Worm (Caenorhabditis elegans): ENCODE data around the gene vha-17.

Gene vha-17

DNA sequence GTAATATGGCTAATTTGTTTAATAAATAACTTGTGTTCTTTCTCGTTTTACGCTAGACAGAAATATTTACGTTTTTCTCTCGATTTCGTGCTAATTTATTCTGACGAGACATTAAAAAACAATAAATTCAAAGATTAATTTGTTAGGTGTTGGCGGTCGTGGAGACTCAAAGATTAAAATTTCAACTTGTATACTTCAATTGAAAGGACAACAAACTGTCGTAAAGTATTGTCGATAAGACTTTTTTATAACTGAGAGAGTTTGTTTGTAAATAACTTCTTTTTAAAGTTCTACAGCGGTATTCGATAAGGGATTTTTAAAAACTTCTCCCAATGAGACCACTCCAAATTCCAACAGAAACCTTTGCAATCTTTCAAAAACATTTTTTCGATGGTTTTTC lies 32.1 kb downstream of the vha-17 start:
- TF ChIP-seq klf-2 (GFP tag; conservative IDR thresholded peaks at IDR 0.05) (no peak), ztf-29 (GFP tag; IDR thresholded peaks at IDR 0.05) (no peak), ref-1 (GFP tag; conservative IDR thresholded peaks at IDR 0.05) (no peak), T22C8.4 (GFP tag; IDR thresholded peaks at IDR 0.05) (no peak), ztf-23 (GFP tag; IDR thresholded peaks at IDR 0.05) (no peak), flt-1 (GFP tag; IDR thresholded peaks at IDR 0.05) (no peak), med-1 (GFP tag; optimal IDR thresholded peaks at IDR 0.05; ENCODE audit: insufficient read depth) (no peak), tab-1 (GFP tag; IDR thresholded peaks at IDR 0.05) (no peak), cog-1 (tag; optimal IDR thresholded peaks at IDR 0.05) (no peak)

DNA sequence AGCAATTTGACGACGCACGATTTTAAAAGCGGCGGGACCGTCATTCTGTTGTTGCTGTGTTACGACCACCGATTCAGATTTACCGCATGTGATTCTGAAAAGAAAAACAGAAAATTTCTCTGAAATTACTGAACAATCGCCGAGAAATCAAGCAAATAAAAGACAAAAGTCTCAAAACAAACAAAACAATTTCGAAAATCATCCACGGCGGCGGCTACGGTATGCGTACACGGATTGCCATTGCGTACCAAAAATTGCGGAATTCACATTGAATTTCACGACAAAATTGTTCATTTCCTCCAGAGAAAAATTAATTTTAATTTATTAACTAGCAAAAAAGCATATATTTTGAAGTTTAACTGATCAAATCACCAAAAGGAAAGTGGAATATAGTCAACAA lies 44.8 kb downstream of the vha-17 start, which contains the start of gene pezo-1:
TSS of gene pezo-1 (minus strand) at position 101 of the 400 bp plus-strand sequence.
- TF ChIP-seq klf-2 (GFP tag; conservative IDR thresholded peaks at IDR 0.05) (no peak), T22C8.4 (GFP tag; IDR thresholded peaks at IDR 0.05) (no peak), med-1 (GFP tag; optimal IDR thresholded peaks at IDR 0.05; ENCODE audit: insufficient read depth) (no peak), ztf-23 (GFP tag; IDR thresholded peaks at IDR 0.05) (no peak), cog-1 (tag; optimal IDR thresholded peaks at IDR 0.05) (no peak), ref-1 (GFP tag; conservative IDR thresholded peaks at IDR 0.05) (no peak), ztf-29 (GFP tag; IDR thresholded peaks at IDR 0.05) (no peak), tab-1 (GFP tag; IDR thresholded peaks at IDR 0.05) (no peak), flt-1 (GFP tag; IDR thresholded peaks at IDR 0.05) (no peak)

DNA sequence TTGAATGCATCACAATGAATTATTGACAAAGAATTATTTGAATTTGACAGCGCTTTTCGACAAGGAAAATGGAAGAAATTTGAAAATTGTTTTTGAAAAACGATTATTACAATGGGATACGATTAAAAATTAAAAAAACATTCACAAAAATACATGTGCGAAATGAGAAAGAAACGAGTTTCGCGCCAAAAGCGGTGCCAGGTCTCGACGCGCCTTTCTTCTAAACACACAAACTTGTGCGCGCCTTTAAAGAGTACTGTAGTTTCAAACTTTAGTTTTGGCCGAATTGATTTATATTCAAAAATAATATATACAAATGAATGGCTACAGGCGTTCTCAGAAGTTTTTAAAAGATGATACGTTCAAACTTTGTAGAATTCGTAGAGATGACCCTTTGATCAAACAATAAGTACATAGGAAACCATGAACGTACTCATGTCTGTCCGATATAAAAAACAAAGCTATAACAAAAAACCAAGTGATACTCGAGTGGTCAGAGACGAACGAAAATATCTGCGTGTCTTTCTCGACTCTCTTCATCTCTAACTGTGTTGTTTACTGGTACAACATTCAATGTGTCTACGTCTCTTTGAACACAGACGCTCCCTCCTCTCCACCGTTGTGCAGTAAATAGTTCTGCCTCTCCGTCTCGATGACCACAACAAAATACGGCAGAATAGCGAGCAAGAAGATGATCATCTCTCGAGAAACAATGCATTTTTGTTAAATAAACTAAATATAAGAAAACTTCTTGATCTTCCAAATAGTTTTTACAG lies 46.4 kb downstream of the vha-17 start:
- TF ChIP-seq tab-1 (GFP tag; IDR thresholded peaks at IDR 0.05) (no peak), cog-1 (tag; optimal IDR thresholded peaks at IDR 0.05) (no peak), med-1 (GFP tag; optimal IDR thresholded peaks at IDR 0.05; ENCODE audit: insufficient read depth) (no peak), ztf-23 (GFP tag; IDR thresholded peaks at IDR 0.05) (no peak), T22C8.4 (GFP tag; IDR thresholded peaks at IDR 0.05) (no peak), klf-2 (GFP tag; conservative IDR thresholded peaks at IDR 0.05) (no peak), ztf-29 (GFP tag; IDR thresholded peaks at IDR 0.05) (no peak), flt-1 (GFP tag; IDR thresholded peaks at IDR 0.05) (no peak), ref-1 (GFP tag; conservative IDR thresholded peaks at IDR 0.05) (no peak)

DNA sequence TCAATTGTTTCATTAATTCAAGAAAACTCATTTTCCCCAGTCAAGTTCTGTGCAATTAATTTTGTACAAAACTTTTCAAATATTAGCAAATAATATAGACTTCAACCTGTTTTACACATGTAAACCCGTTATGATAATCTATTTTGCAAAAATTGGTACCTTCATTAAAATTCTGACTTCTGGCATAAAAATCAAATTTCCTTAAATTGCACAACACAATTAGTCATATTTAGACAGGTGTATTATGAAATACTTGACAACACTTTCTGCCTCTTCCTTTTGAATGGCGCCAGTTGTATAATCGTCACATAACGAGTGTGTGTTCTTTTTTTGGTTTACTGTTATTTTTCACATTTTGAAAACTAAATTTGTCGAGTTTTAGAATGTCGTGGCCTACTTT lies 49.5 kb downstream of the vha-17 start, which contains the start of gene fbxc-58:
TSS of gene fbxc-58 (plus strand) at position 383 of the 400 bp plus-strand sequence.
- TF ChIP-seq T22C8.4 (GFP tag; IDR thresholded peaks at IDR 0.05) (no peak), tab-1 (GFP tag; IDR thresholded peaks at IDR 0.05) (no peak), med-1 (GFP tag; optimal IDR thresholded peaks at IDR 0.05; ENCODE audit: insufficient read depth) (no peak), klf-2 (GFP tag; conservative IDR thresholded peaks at IDR 0.05) (no peak), flt-1 (GFP tag; IDR thresholded peaks at IDR 0.05) (no peak), cog-1 (tag; optimal IDR thresholded peaks at IDR 0.05) (no peak), ztf-29 (GFP tag; IDR thresholded peaks at IDR 0.05) (no peak), ztf-23 (GFP tag; IDR thresholded peaks at IDR 0.05) (no peak), ref-1 (GFP tag; conservative IDR thresholded peaks at IDR 0.05) (no peak)

All from whole organism, midembryonic.